Worm (Caenorhabditis elegans) whole organism, young adult: ENCODE data around the gene Y51H4A.23.
"Not testable (repeated sequence)": the region's sequence is repeated elsewhere in the genome, so short reads cannot be mapped to it uniquely, and the experiment has no call there.

Source experiments
- B0336.3 ChIP-seq: fragments of 200-800 bp; sonication (Bioruptor generic); IDR thresholded peaks from 2 replicates; pipeline ENCODE4 v1.3.6; 2022; ENCODE audit warnings: missing genetic modification characterization, missing compliant biosample characterization
- chd-7 ChIP-seq: sonication (generic microtip); optimal IDR thresholded peaks from 2 replicates; lab custom pipeline; 2016; ENCODE audit warnings: mild to moderate bottlenecking, missing genetic modification characterization, moderate library complexity, missing compliant biosample characterization
- efl-1 ChIP-seq: fragments of 150-350 bp; optimal IDR thresholded peaks from 2 replicates; lab custom pipeline; 2014; ENCODE audit warnings: missing biosample characterization, missing genetic modification reagents, missing genetic modification characterization
- hlh-12 ChIP-seq: sonication (generic microtip); optimal IDR thresholded peaks from 2 replicates; lab custom pipeline; 2016; ENCODE audit warnings: missing genetic modification characterization, missing compliant biosample characterization
- pha-4 ChIP-seq: fragments of 150-350 bp; sonication (generic microtip); optimal IDR thresholded peaks from 2 replicates; lab custom pipeline; 2014; ENCODE audit warnings: missing biosample characterization, missing genetic modification reagents, missing genetic modification characterization
- sdz-38 ChIP-seq: sonication (generic microtip); optimal IDR thresholded peaks from 2 replicates; lab custom pipeline; 2016; ENCODE audit warnings: missing genotype, missing genetic modification characterization, missing compliant biosample characterization

ce11 chrIV:16755771-16756170, 33.1 kb downstream of the Y51H4A.23 start, which contains the start of gene Y43D4A.2:
- not testable (repeated sequence) for TF ChIP-seq hlh-12 (tag; lab: Kevin White, UChicago); pha-4 (tag; lab: Kevin White, UChicago); efl-1; B0336.3 (GFP tag; lab: Robert Waterston, UW); sdz-38; chd-7 (tag; lab: Kevin White, UChicago)
